Fruit fly (Drosophila melanogaster) whole organism, embryonic: Measurements from ENCODE around the gene CG31683.

ENCODE experiments used
- HmgZ ChIP-seq: fragments of 200-800 bp; sonication (Bioruptor generic); optimal IDR thresholded peaks from 2 replicates; lab custom pipeline; 2018; ENCODE audit warnings: missing biosample characterization, mild to moderate bottlenecking, missing genetic modification characterization
- Xrp1 ChIP-seq: fragments of 200-800 bp; sonication (Bioruptor generic); IDR thresholded peaks from 2 replicates; pipeline ENCODE4 v1.3.6; 2022; ENCODE audit warnings: missing biosample characterization, missing genetic modification characterization
- chif ChIP-seq, 2 experiments: fragments of 200-800 bp; sonication (Bioruptor generic); optimal IDR thresholded peaks; 3 replicates each; lab custom pipeline; 2016; ENCODE audit warnings: missing biosample characterization in 2 of 2, missing genetic modification characterization in 2 of 2
- hth ChIP-seq: fragments of >200 bp; optimal IDR thresholded peaks from 2 replicates; lab custom pipeline; 2017; ENCODE audit warnings: inconsistent platforms

dm6 chr2L:20463316-20463856 is 13.6 kb upstream of the CG31683 start, which contains the start of gene CG2493:
- TF ChIP-seq Xrp1 (GFP tag; lab: Robert Waterston, UW) (peak; percentile 74), hth (no peak), HmgZ (tag; lab: Kevin White, UChicago) (no peak), chif (GFP tag; optimal IDR thresholded peaks at IDR 0.05; lab: Kevin White, UChicago) (no peak)
